Worm (Caenorhabditis elegans) whole organism, mixed stage, embryonic: ENCODE measurements around the gene mcm-2.

ENCODE experiments used
- bed-3 ChIP-seq: fragments of 200-800 bp; sonication (Bioruptor generic); optimal IDR thresholded peaks from 3 replicates; lab custom pipeline; 2018; ENCODE audit warnings: mild to moderate bottlenecking, missing genetic modification characterization, moderate library complexity, missing compliant biosample characterization
- blmp-1 ChIP-seq: fragments of 150-350 bp; optimal IDR thresholded peaks from 2 replicates; lab custom pipeline; 2014; ENCODE audit warnings: missing biosample characterization, missing genetic modification characterization
- ceh-39 ChIP-seq: fragments of 150-350 bp; optimal IDR thresholded peaks from 2 replicates; lab custom pipeline; 2014; ENCODE audit warnings: missing biosample characterization, missing genetic modification characterization
- ceh-43 ChIP-seq: fragments of 200-800 bp; sonication (Bioruptor generic); optimal IDR thresholded peaks from 2 replicates; lab custom pipeline; 2018; ENCODE audit warnings: mild to moderate bottlenecking, missing genetic modification characterization, moderate library complexity, missing compliant biosample characterization
- ceh-83 ChIP-seq: fragments of 200-800 bp; sonication (Bioruptor generic); optimal IDR thresholded peaks from 2 replicates; lab custom pipeline; 2018; ENCODE audit warnings: mild to moderate bottlenecking, missing genetic modification characterization, missing compliant biosample characterization
- ces-1 ChIP-seq: fragments of 150-350 bp; optimal IDR thresholded peaks from 2 replicates; lab custom pipeline; 2014; ENCODE audit warnings: missing biosample characterization, missing genetic modification reagents, missing genetic modification characterization
- cnd-1 ChIP-seq: fragments of 200-800 bp; sonication (Bioruptor generic); optimal IDR thresholded peaks from 2 replicates; lab custom pipeline; 2018; ENCODE audit warnings: mild to moderate bottlenecking, missing genetic modification characterization, missing compliant biosample characterization
- drap-1 ChIP-seq: fragments of 200-800 bp; sonication (Bioruptor generic); optimal IDR thresholded peaks from 3 replicates; lab custom pipeline; 2018; ENCODE audit warnings: mild to moderate bottlenecking, missing genetic modification characterization, missing compliant biosample characterization
- elt-1 ChIP-seq: sonication (generic microtip); optimal IDR thresholded peaks from 2 replicates; lab custom pipeline; 2017; ENCODE audit warnings: missing genetic modification characterization, mild to moderate bottlenecking, missing compliant biosample characterization, antibody characterized with exemption, moderate library complexity, borderline replicate concordance; ENCODE audit not compliant: insufficient read depth
- elt-3 ChIP-seq: fragments of 150-350 bp; optimal IDR thresholded peaks from 2 replicates; lab custom pipeline; 2014; ENCODE audit warnings: missing biosample characterization, missing genetic modification characterization
- flh-1 ChIP-seq: fragments of 200-800 bp; sonication (Bioruptor generic); optimal IDR thresholded peaks from 2 replicates; lab custom pipeline; 2018; ENCODE audit warnings: mild to moderate bottlenecking, missing genetic modification characterization, moderate library complexity, missing compliant biosample characterization
- hlh-1 ChIP-seq: fragments of 150-350 bp; optimal IDR thresholded peaks from 2 replicates; lab custom pipeline; 2014; ENCODE audit warnings: missing biosample characterization, missing genetic modification reagents, missing genetic modification characterization
- lin-13 ChIP-seq: fragments of 150-350 bp; optimal IDR thresholded peaks from 2 replicates; lab custom pipeline; 2014; ENCODE audit warnings: missing biosample characterization, missing genetic modification characterization
- lin-32 ChIP-seq: fragments of 200-800 bp; sonication (Bioruptor generic); optimal IDR thresholded peaks from 2 replicates; lab custom pipeline; 2018; ENCODE audit warnings: mild to moderate bottlenecking, missing genetic modification characterization, missing compliant biosample characterization
- lsy-2 ChIP-seq: fragments of 150-350 bp; optimal IDR thresholded peaks from 2 replicates; lab custom pipeline; 2014; ENCODE audit warnings: missing biosample characterization, missing genetic modification characterization
- mab-5 ChIP-seq: fragments of 150-350 bp; optimal IDR thresholded peaks from 2 replicates; lab custom pipeline; 2014; ENCODE audit warnings: missing biosample characterization, missing genetic modification characterization
- mls-2 ChIP-seq: sonication (generic microtip); optimal IDR thresholded peaks from 2 replicates; lab custom pipeline; 2016; ENCODE audit warnings: mild to moderate bottlenecking, missing genetic modification characterization, moderate library complexity, missing compliant biosample characterization
- nhr-12 ChIP-seq: fragments of 150-350 bp; optimal IDR thresholded peaks from 2 replicates; lab custom pipeline; 2014; ENCODE audit warnings: missing biosample characterization, missing genetic modification characterization
- nhr-2 ChIP-seq: fragments of 150-350 bp; optimal IDR thresholded peaks from 2 replicates; lab custom pipeline; 2014; ENCODE audit warnings: missing biosample characterization, missing genetic modification characterization
- nhr-237 ChIP-seq: fragments of 150-350 bp; optimal IDR thresholded peaks from 2 replicates; lab custom pipeline; 2014; ENCODE audit warnings: missing biosample characterization, missing genetic modification characterization
- nhr-28 ChIP-seq: fragments of 150-350 bp; optimal IDR thresholded peaks from 2 replicates; lab custom pipeline; 2014; ENCODE audit warnings: missing biosample characterization, missing genetic modification characterization
- nhr-76 ChIP-seq: sonication (generic microtip); optimal IDR thresholded peaks from 2 replicates; lab custom pipeline; 2017; ENCODE audit warnings: missing biosample characterization, missing genetic modification characterization
- pha-4 ChIP-seq: fragments of 150-350 bp; optimal IDR thresholded peaks from 2 replicates; lab custom pipeline; 2018; ENCODE audit warnings: missing biosample characterization, missing genetic modification reagents, missing genetic modification characterization
- sem-2 ChIP-seq: fragments of 200-800 bp; sonication (Bioruptor generic); optimal IDR thresholded peaks from 2 replicates; lab custom pipeline; 2018; ENCODE audit warnings: mild to moderate bottlenecking, missing genetic modification characterization, missing compliant biosample characterization
- snpc-4 ChIP-seq: fragments of 150-350 bp; optimal IDR thresholded peaks from 2 replicates; lab custom pipeline; 2014; ENCODE audit warnings: missing biosample characterization, missing genetic modification characterization
- tbx-8 ChIP-seq: fragments of 200-800 bp; sonication (Bioruptor generic); optimal IDR thresholded peaks from 2 replicates; lab custom pipeline; 2018; ENCODE audit warnings: mild to moderate bottlenecking, missing genetic modification characterization, moderate library complexity, missing compliant biosample characterization
- unc-120 ChIP-seq: sonication (generic microtip); optimal IDR thresholded peaks from 2 replicates; lab custom pipeline; 2017; ENCODE audit warnings: missing genetic modification characterization, missing compliant biosample characterization; ENCODE audit not compliant: poor library complexity, severe bottlenecking
- unc-39 ChIP-seq: fragments of 150-350 bp; optimal IDR thresholded peaks from 2 replicates; lab custom pipeline; 2014; ENCODE audit warnings: missing biosample characterization, missing genetic modification characterization
- unc-62 ChIP-seq: fragments of 150-350 bp; optimal IDR thresholded peaks from 2 replicates; lab custom pipeline; 2014; ENCODE audit warnings: missing biosample characterization, missing genetic modification reagents, missing genetic modification characterization
- zip-8 ChIP-seq: fragments of 150-350 bp; optimal IDR thresholded peaks from 2 replicates; lab custom pipeline; 2014; ENCODE audit warnings: missing biosample characterization, missing genetic modification characterization

The mcm-2 gene

DNA sequence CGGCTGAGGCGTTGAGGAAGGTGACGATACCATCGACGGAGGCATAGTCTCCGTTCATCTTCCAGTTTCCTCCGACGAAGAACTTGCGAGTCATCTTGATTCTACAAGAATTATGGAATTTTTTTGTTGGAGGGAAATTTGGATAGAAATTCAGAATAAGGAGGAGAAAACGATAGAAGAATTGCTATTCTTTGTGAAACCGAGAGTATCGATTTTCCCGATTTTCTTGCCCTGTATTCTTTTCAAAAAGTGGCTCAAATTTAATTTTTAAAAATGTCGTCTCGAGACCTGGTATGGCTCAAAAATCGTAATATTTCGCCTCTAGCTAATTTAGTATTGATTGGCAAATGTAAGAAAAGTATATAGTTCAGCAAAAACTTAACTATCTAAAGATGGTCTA, 32.6 kb upstream of the mcm-2 start, which contains the start of gene tpi-1:
Gene tpi-1, minus strand, starts transcription at position 101 of the 400 bp plus-strand sequence.
- TF ChIP-seq unc-39: no peak
- no peak for TF ChIP-seq ces-1 (GFP tag; lab: Kevin White, UChicago)
- no peak for TF ChIP-seq elt-1 (tag; lab: Kevin White, UChicago)
- TF ChIP-seq ceh-39: no peak
- TF ChIP-seq nhr-76 (tag; lab: Kevin White, UChicago): no peak
- no peak for TF ChIP-seq cnd-1 (tag; lab: Kevin White, UChicago)
- TF ChIP-seq flh-1 (GFP tag; lab: Kevin White, UChicago): no peak
- no peak for TF ChIP-seq ceh-83 (GFP tag; lab: Kevin White, UChicago)
- no peak for TF ChIP-seq snpc-4 (tag; lab: Kevin White, UChicago)
- TF ChIP-seq unc-62 (GFP tag; lab: Kevin White, UChicago): no peak
- no peak for TF ChIP-seq nhr-12 (tag; lab: Kevin White, UChicago)
- TF ChIP-seq lin-13 (tag; lab: Kevin White, UChicago): no peak
- TF ChIP-seq elt-3 (tag; lab: Kevin White, UChicago): no peak
- TF ChIP-seq sem-2 (GFP tag; lab: Kevin White, UChicago): no peak
- TF ChIP-seq mls-2 (tag; lab: Kevin White, UChicago): no peak
- no peak for TF ChIP-seq hlh-1 (tag; lab: Kevin White, UChicago)
- no peak for TF ChIP-seq lin-32 (GFP tag; lab: Kevin White, UChicago)
- TF ChIP-seq unc-120 (tag; lab: Kevin White, UChicago): no peak

DNA sequence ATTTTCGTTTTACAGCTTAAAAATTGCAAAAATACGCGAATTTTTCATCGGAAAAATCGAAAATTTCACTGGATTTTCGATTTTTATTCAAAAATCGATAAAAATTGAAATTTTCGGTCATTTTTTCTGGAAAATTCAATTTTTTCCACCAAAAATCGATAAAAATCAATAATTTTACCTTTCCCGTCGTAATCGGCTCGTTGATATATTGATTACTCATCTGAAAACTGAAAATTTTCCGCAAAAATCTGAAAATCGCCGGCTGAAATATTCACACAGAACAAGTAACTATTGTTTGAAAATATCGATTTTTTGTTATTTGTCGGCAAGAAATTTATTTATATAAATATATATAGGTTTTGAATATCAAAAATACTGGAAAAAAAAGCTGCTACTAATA, 30.1 kb upstream of the mcm-2 start, which contains the start of gene cyn-16:
Gene cyn-16, minus strand, starts transcription at position 227 of the 400 bp plus-strand sequence.
- TF ChIP-seq lsy-2 (tag; lab: Kevin White, UChicago): no peak
- TF ChIP-seq, all 35 proteins: peak for 0

- TF ChIP-seq drap-1: no peak
- TF ChIP-seq tbx-8: no peak
- TF ChIP-seq elt-1 (tag; lab: Kevin White, UChicago): no peak
- no peak for TF ChIP-seq blmp-1 (tag; lab: Kevin White, UChicago)
- TF ChIP-seq snpc-4 (tag; lab: Kevin White, UChicago): no peak
- no peak for TF ChIP-seq unc-120 (tag; lab: Kevin White, UChicago)
- TF ChIP-seq mls-2 (tag; lab: Kevin White, UChicago): no peak
- no peak for TF ChIP-seq lin-13 (tag; lab: Kevin White, UChicago)
Observed at ce11 chrII:12036075-12036474, 29.6 kb upstream of the mcm-2 start.

DNA sequence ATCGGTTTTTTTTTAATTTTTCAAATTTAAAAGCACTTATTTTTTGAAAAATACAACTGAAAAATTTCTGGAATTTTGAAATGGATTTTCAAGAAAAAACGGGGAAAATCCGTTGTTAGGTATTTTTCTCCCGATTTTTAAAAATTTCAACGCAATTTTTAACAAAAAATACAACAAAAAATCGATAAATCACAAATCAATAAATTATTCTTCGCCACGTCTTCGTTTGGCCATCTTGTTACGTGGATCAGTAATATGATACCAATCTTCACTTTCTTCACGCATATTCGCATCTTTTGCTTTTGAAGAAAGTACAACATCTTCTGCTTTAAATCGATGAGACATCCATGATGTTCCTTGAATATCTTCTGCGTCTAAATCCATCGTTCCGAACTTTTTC, 22.3 kb upstream of the mcm-2 start:
- TF ChIP-seq ceh-43 (GFP tag; lab: Kevin White, UChicago): no peak
- no peak for TF ChIP-seq nhr-28 (tag; lab: Kevin White, UChicago)
- TF ChIP-seq tbx-8: no peak
- TF ChIP-seq zip-8 (tag; lab: Kevin White, UChicago): no peak
- TF ChIP-seq snpc-4 (tag; lab: Kevin White, UChicago): no peak
- no peak for TF ChIP-seq unc-39
- TF ChIP-seq bed-3 (GFP tag; lab: Kevin White, UChicago): no peak
- TF ChIP-seq blmp-1 (tag; lab: Kevin White, UChicago): no peak
- TF ChIP-seq nhr-76 (tag; lab: Kevin White, UChicago): no peak
- no peak for TF ChIP-seq ceh-83 (GFP tag; lab: Kevin White, UChicago)
- no peak for TF ChIP-seq ces-1 (GFP tag; lab: Kevin White, UChicago)
- no peak for TF ChIP-seq lin-13 (tag; lab: Kevin White, UChicago)
- no peak for TF ChIP-seq mab-5 (tag; lab: Kevin White, UChicago)
- TF ChIP-seq unc-62 (GFP tag; lab: Kevin White, UChicago): no peak
- no peak for TF ChIP-seq drap-1
- TF ChIP-seq elt-1 (tag; lab: Kevin White, UChicago): no peak
- no peak for TF ChIP-seq lsy-2 (tag; lab: Kevin White, UChicago)
- no peak for TF ChIP-seq nhr-2 (tag; lab: Kevin White, UChicago)
- no peak for TF ChIP-seq cnd-1 (tag; lab: Kevin White, UChicago)

- TF ChIP-seq unc-62 (GFP tag; lab: Kevin White, UChicago) (no peak), cnd-1 (tag; lab: Kevin White, UChicago) (no peak), tbx-8 (no peak), lsy-2 (tag; lab: Kevin White, UChicago) (no peak), nhr-76 (tag; lab: Kevin White, UChicago) (no peak), hlh-1 (tag; lab: Kevin White, UChicago) (no peak), nhr-237 (tag; lab: Kevin White, UChicago) (no peak), pha-4 (tag; lab: Kevin White, UChicago) (no peak)
Observed at ce11 chrII:12027697-12028245, 21.3 kb upstream of the mcm-2 start, which contains the start of gene Y17G7B.8. TSS of gene Y17G7B.8 (minus strand) at chrII:12027747.
